Fruit fly (Drosophila melanogaster) whole organism, embryonic: ENCODE results near the gene CG34450.
A peak's percentile ranks its signal among the peaks of the same experiment; 100 is the strongest.

Experiments
- CG12104 ChIP-seq: fragments of 200-800 bp; sonication (Bioruptor generic); optimal IDR thresholded peaks from 3 replicates; lab custom pipeline; 2016; ENCODE audit warnings: missing biosample characterization, missing genetic modification characterization
- CG12155 ChIP-seq: fragments of 200-800 bp; sonication (Bioruptor generic); optimal IDR thresholded peaks from 3 replicates; lab custom pipeline; 2016; ENCODE audit warnings: missing biosample characterization, missing genetic modification characterization
- CG1602 ChIP-seq: fragments of 200-800 bp; sonication (Bioruptor generic); optimal IDR thresholded peaks from 3 replicates; lab custom pipeline; 2016; ENCODE audit warnings: missing biosample characterization, missing genetic modification characterization
- CG1603 ChIP-seq: fragments of 200-800 bp; sonication (Bioruptor generic); optimal IDR thresholded peaks from 2 replicates; lab custom pipeline; 2019; ENCODE audit warnings: missing biosample characterization, mild to moderate bottlenecking, missing genetic modification characterization, moderate library complexity
- CG17186 ChIP-seq: fragments of 200-800 bp; sonication (Bioruptor generic); optimal IDR thresholded peaks from 3 replicates; lab custom pipeline; 2017; ENCODE audit warnings: missing biosample characterization, missing genetic modification reagents, missing genetic modification characterization
- CG2712 ChIP-seq: fragments of 200-800 bp; optimal IDR thresholded peaks from 3 replicates; lab custom pipeline; 2019; ENCODE audit warnings: missing biosample characterization, mild to moderate bottlenecking, missing genetic modification characterization, moderate library complexity
- CG30431 ChIP-seq: fragments of 200-800 bp; sonication (Bioruptor generic); optimal IDR thresholded peaks from 2 replicates; lab custom pipeline; 2017; ENCODE audit warnings: missing biosample characterization, missing genetic modification characterization
- CG3065 ChIP-seq: fragments of 200-800 bp; sonication (Bioruptor generic); optimal IDR thresholded peaks from 2 replicates; lab custom pipeline; 2016; ENCODE audit warnings: missing biosample characterization, missing genetic modification characterization
- CG33557 ChIP-seq: fragments of 200-800 bp; sonication (Bioruptor generic); optimal IDR thresholded peaks from 2 replicates; lab custom pipeline; 2019; ENCODE audit warnings: missing biosample characterization, mild to moderate bottlenecking, missing genetic modification characterization, moderate library complexity
- CG5245 ChIP-seq: fragments of 200-800 bp; sonication (Bioruptor generic); optimal IDR thresholded peaks from 3 replicates; lab custom pipeline; 2016; ENCODE audit warnings: missing biosample characterization, missing genetic modification characterization
- CG6854 ChIP-seq: fragments of 200-800 bp; sonication (Bioruptor generic); optimal IDR thresholded peaks from 3 replicates; lab custom pipeline; 2017; ENCODE audit warnings: missing biosample characterization, mild to moderate bottlenecking, missing genetic modification characterization
- CG7963 ChIP-seq: fragments of 200-800 bp; sonication (Bioruptor generic); IDR thresholded peaks from 3 replicates; pipeline ENCODE4 v1.3.6; 2022; ENCODE audit warnings: missing biosample characterization, missing genetic modification characterization; ENCODE audit not compliant: partially characterized antibody
- CG8765 ChIP-seq: fragments of 200-800 bp; sonication (Bioruptor generic); IDR thresholded peaks from 2 replicates; pipeline ENCODE4 v1.3.6; 2022; ENCODE audit warnings: missing biosample characterization, missing genetic modification characterization
- D19A ChIP-seq: fragments of 200-800 bp; optimal IDR thresholded peaks from 3 replicates; lab custom pipeline; 2019; ENCODE audit warnings: missing biosample characterization, mild to moderate bottlenecking, missing genetic modification characterization, moderate library complexity
- Dp ChIP-seq: fragments of 200-800 bp; sonication (Bioruptor generic); optimal IDR thresholded peaks from 2 replicates; lab custom pipeline; 2018; ENCODE audit warnings: missing biosample characterization, mild to moderate bottlenecking, missing genetic modification characterization, moderate library complexity
- Drgx ChIP-seq: fragments of 200-800 bp; sonication (Bioruptor generic); IDR thresholded peaks from 2 replicates; pipeline ENCODE4 v1.3.6; 2022; ENCODE audit warnings: missing biosample characterization, missing genetic modification characterization
- Eip74EF ChIP-seq, 2 experiments: fragments of 200-800 bp in 1 of 2; fragments of >200 bp in 1 of 2; sonication (Bioruptor generic) in 1 of 2; optimal IDR thresholded peaks; 2 replicates each; lab custom pipeline; 2017 to 2019; ENCODE audit warnings: missing biosample characterization in 2 of 2, missing genetic modification characterization in 2 of 2, mild to moderate bottlenecking in 1 of 2, moderate library complexity in 1 of 2
- Ets65A ChIP-seq: fragments of 200-800 bp; sonication (Bioruptor generic); peaks from one replicate; lab custom pipeline; 2016; ENCODE audit warnings: missing biosample characterization, missing genetic modification characterization
- Ets97D ChIP-seq: fragments of 200-800 bp; sonication (Bioruptor generic); optimal IDR thresholded peaks from 3 replicates; lab custom pipeline; 2016; ENCODE audit warnings: missing biosample characterization, missing genetic modification characterization
- HmgD ChIP-seq: fragments of 200-800 bp; sonication (Bioruptor generic); optimal IDR thresholded peaks from 3 replicates; lab custom pipeline; 2016; ENCODE audit warnings: missing biosample characterization, missing genetic modification characterization
- Hr51 ChIP-seq, 2 experiments: fragments of 200-800 bp; sonication (Bioruptor generic); optimal IDR thresholded peaks; 2 replicates in 1 of 2; 3 replicates in 1 of 2; lab custom pipeline; 2016 to 2018; ENCODE audit warnings: missing biosample characterization in 2 of 2, missing genetic modification characterization in 2 of 2, mild to moderate bottlenecking in 1 of 2, moderate library complexity in 1 of 2
- Lhr ChIP-seq: fragments of 200-800 bp; sonication (Bioruptor generic); optimal IDR thresholded peaks from 3 replicates; lab custom pipeline; 2017; ENCODE audit warnings: mild to moderate bottlenecking, missing biosample characterization, missing genetic modification reagents, missing genetic modification characterization
- NK7.1 ChIP-seq: fragments of 200-800 bp; sonication (Bioruptor generic); optimal IDR thresholded peaks from 3 replicates; lab custom pipeline; 2016; ENCODE audit warnings: missing biosample characterization, missing genetic modification characterization
- Nf-YB ChIP-seq: fragments of 200-800 bp; sonication (Bioruptor generic); optimal IDR thresholded peaks from 3 replicates; lab custom pipeline; 2019; ENCODE audit warnings: missing biosample characterization, mild to moderate bottlenecking, missing genetic modification characterization, moderate library complexity
- Oli ChIP-seq: fragments of 200-800 bp; sonication (Bioruptor generic); optimal IDR thresholded peaks from 2 replicates; lab custom pipeline; 2018; ENCODE audit warnings: missing biosample characterization, mild to moderate bottlenecking, missing genetic modification characterization, moderate library complexity
- Side ChIP-seq: fragments of 200-800 bp; sonication (Bioruptor generic); optimal IDR thresholded peaks from 2 replicates; lab custom pipeline; 2016; ENCODE audit warnings: missing biosample characterization, missing genetic modification characterization
- Sry-β ChIP-seq: fragments of 200-800 bp; sonication (Bioruptor generic); optimal IDR thresholded peaks from 2 replicates; lab custom pipeline; 2018; ENCODE audit warnings: missing biosample characterization, mild to moderate bottlenecking, missing genetic modification characterization, moderate library complexity
- Sry-δ ChIP-seq: fragments of 200-800 bp; sonication (Bioruptor generic); optimal IDR thresholded peaks from 2 replicates; lab custom pipeline; 2016; ENCODE audit warnings: missing biosample characterization, missing genetic modification characterization
- TFAM ChIP-seq: fragments of 200-800 bp; sonication (Bioruptor generic); optimal IDR thresholded peaks from 2 replicates; lab custom pipeline; 2017; ENCODE audit warnings: missing biosample characterization, missing genetic modification characterization, inconsistent platforms
- Xrp1 ChIP-seq: fragments of 200-800 bp; sonication (Bioruptor generic); IDR thresholded peaks from 2 replicates; pipeline ENCODE4 v1.3.6; 2022; ENCODE audit warnings: missing biosample characterization, missing genetic modification characterization
- al ChIP-seq: fragments of 200-800 bp; sonication (Bioruptor generic); IDR thresholded peaks from 2 replicates; pipeline ENCODE4 v1.3.6; 2022; ENCODE audit warnings: missing biosample characterization, missing genetic modification characterization
- ash1 ChIP-seq: fragments of 200-800 bp; sonication (Bioruptor generic); optimal IDR thresholded peaks from 2 replicates; lab custom pipeline; 2018; ENCODE audit warnings: missing biosample characterization, mild to moderate bottlenecking, missing genetic modification characterization
- cato ChIP-seq: fragments of 200-800 bp; sonication (Bioruptor generic); optimal IDR thresholded peaks from 2 replicates; lab custom pipeline; 2016; ENCODE audit warnings: missing biosample characterization, missing genetic modification characterization, borderline replicate concordance
- dm ChIP-seq: fragments of 200-800 bp; sonication (Bioruptor generic); optimal IDR thresholded peaks from 3 replicates; lab custom pipeline; 2016; ENCODE audit warnings: missing biosample characterization, missing genetic modification characterization
- dmrt99B ChIP-seq: fragments of 200-800 bp; sonication (Bioruptor generic); optimal IDR thresholded peaks from 2 replicates; lab custom pipeline; 2018; ENCODE audit warnings: missing biosample characterization, mild to moderate bottlenecking, missing genetic modification characterization, moderate library complexity
- ewg ChIP-seq: fragments of 200-800 bp; sonication (Bioruptor generic); optimal IDR thresholded peaks from 3 replicates; lab custom pipeline; 2017; ENCODE audit warnings: mild to moderate bottlenecking, missing biosample characterization, missing genetic modification reagents, missing genetic modification characterization
- gem ChIP-seq: fragments of 200-800 bp; sonication (Bioruptor generic); optimal IDR thresholded peaks from 2 replicates; lab custom pipeline; 2019; ENCODE audit warnings: missing biosample characterization, mild to moderate bottlenecking, missing genetic modification characterization, moderate library complexity
- gt ChIP-seq: fragments of 200-800 bp; sonication (Bioruptor generic); IDR thresholded peaks from 2 replicates; pipeline ENCODE4 v1.3.6; 2022; ENCODE audit warnings: missing biosample characterization, missing genetic modification characterization
- hkb ChIP-seq, 2 experiments: fragments of 200-800 bp in 1 of 2; fragments of >200 bp in 1 of 2; sonication (Bioruptor generic) in 1 of 2; IDR thresholded peaks in 1 of 2; optimal IDR thresholded peaks in 1 of 2; 2 replicates each; pipeline versions ENCODE4 v1.3.6 to Lab custom; 2017 to 2022; ENCODE audit warnings: missing biosample characterization in 1 of 2, missing genetic modification characterization in 1 of 2
- mld ChIP-seq: fragments of 200-800 bp; sonication (Bioruptor generic); IDR thresholded peaks from 3 replicates; pipeline ENCODE4 v1.3.6; 2022; ENCODE audit warnings: missing biosample characterization, missing genetic modification characterization; ENCODE audit not compliant: partially characterized antibody
- odd ChIP-seq: fragments of 200-800 bp; sonication (Bioruptor generic); optimal IDR thresholded peaks from 2 replicates; lab custom pipeline; 2017; ENCODE audit warnings: missing biosample characterization, mild to moderate bottlenecking, missing genetic modification characterization
- otp ChIP-seq: fragments of 200-800 bp; sonication (Bioruptor generic); IDR thresholded peaks from 3 replicates; pipeline ENCODE4, ENCODE4 v1.3.6; 2022; ENCODE audit warnings: missing biosample characterization, missing genetic modification characterization
- schlank ChIP-seq: fragments of 200-800 bp; sonication (Bioruptor generic); optimal IDR thresholded peaks from 2 replicates; lab custom pipeline; 2018; ENCODE audit warnings: missing biosample characterization, mild to moderate bottlenecking, missing genetic modification characterization
- sob ChIP-seq: fragments of 200-800 bp; sonication (Bioruptor generic); IDR thresholded peaks from 2 replicates; pipeline ENCODE4 v1.3.6; 2022; ENCODE audit warnings: missing biosample characterization, missing genetic modification characterization
- stwl ChIP-seq: fragments of 200-800 bp; sonication (Bioruptor generic); optimal IDR thresholded peaks from 3 replicates; lab custom pipeline; 2018; ENCODE audit warnings: missing biosample characterization, mild to moderate bottlenecking, missing genetic modification characterization, moderate library complexity
- tll ChIP-seq, 2 experiments: fragments of 200-800 bp in 1 of 2; fragments of >200 bp in 1 of 2; sonication (Bioruptor generic) in 1 of 2; optimal IDR thresholded peaks; 2 replicates each; lab custom pipeline; 2017 to 2019; ENCODE audit warnings: missing biosample characterization in 2 of 2, missing genetic modification characterization in 2 of 2, mild to moderate bottlenecking in 1 of 2, moderate library complexity in 1 of 2
- tx ChIP-seq: fragments of 200-800 bp; sonication (Bioruptor generic); optimal IDR thresholded peaks from 2 replicates; lab custom pipeline; 2016; ENCODE audit warnings: missing biosample characterization, missing genetic modification characterization
- wdn ChIP-seq: fragments of 200-800 bp; sonication (Bioruptor generic); IDR thresholded peaks from 2 replicates; pipeline ENCODE4 v1.3.6; 2022; ENCODE audit warnings: missing biosample characterization, missing genetic modification characterization
- wek ChIP-seq: fragments of 200-800 bp; sonication (Bioruptor generic); optimal IDR thresholded peaks from 3 replicates; lab custom pipeline; 2018; ENCODE audit warnings: missing biosample characterization, mild to moderate bottlenecking, missing genetic modification characterization, moderate library complexity
- wor ChIP-seq: fragments of 200-800 bp; sonication (Bioruptor generic); IDR thresholded peaks from 2 replicates; pipeline ENCODE4 v1.3.6; 2022; ENCODE audit warnings: missing biosample characterization, missing genetic modification characterization

CG34450 gene

DNA sequence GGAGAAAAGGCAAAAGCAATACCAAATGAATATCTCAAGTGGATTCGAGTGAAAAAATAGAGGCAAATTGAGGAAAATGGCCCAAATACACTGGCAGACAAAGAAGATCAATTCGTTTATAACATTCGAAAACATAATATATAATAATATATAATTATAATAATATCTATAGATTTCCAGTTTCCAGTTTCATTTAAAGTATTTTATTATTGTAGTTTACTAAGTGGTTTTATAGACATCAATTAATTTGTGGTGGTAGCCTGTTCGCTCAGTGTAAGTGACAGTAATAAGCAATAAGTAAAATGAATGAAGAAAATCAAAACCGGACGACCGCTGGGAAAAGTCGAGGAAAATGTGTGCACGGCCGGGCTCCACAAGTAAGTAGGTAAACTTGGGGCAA is 20.0 kb upstream of the CG34450 start (continued):
- no peak for TF ChIP-seq stwl (tag; lab: Kevin White, UChicago)
- no peak for TF ChIP-seq HmgD (GFP tag; lab: Kevin White, UChicago)
- no peak for TF ChIP-seq Drgx (GFP tag; lab: Robert Waterston, UW)
- no peak for TF ChIP-seq CG1602 (GFP tag; lab: Kevin White, UChicago)
- no peak for TF ChIP-seq CG6854
- no peak for TF ChIP-seq CG5245 (GFP tag; lab: Kevin White, UChicago)
- TF ChIP-seq hkb (optimal IDR thresholded peaks at IDR 0.05; lab: Kevin White, UChicago), result no peak
- TF ChIP-seq hkb (GFP tag; IDR thresholded peaks at IDR 0.05; lab: Robert Waterston, UW), result no peak; the same call in 1 of the 2 replicates
- no peak for TF ChIP-seq Side (GFP tag; lab: Kevin White, UChicago)
- no peak for TF ChIP-seq CG17186 (GFP tag; lab: Kevin White, UChicago)
- no peak for TF ChIP-seq CG30431 (GFP tag; lab: Kevin White, UChicago)
- no peak for TF ChIP-seq CG1603 (tag; lab: Kevin White, UChicago)
- TF ChIP-seq gt (GFP tag; lab: Robert Waterston, UW), result no peak
- no peak for TF ChIP-seq odd (GFP tag; lab: Kevin White, UChicago)
- no peak for TF ChIP-seq schlank (tag; lab: Kevin White, UChicago)
- TF ChIP-seq CG8765, result no peak
- no peak for TF ChIP-seq sob (GFP tag; lab: Robert Waterston, UW)
- no peak for TF ChIP-seq dm
- TF ChIP-seq Xrp1, result peak; percentile 22; the same call in 1 of the 2 replicates
- no peak for TF ChIP-seq CG33557
- no peak for TF ChIP-seq CG12104 (GFP tag; lab: Kevin White, UChicago)
- no peak for TF ChIP-seq Sry-β (GFP tag; lab: Kevin White, UChicago)
- TF ChIP-seq Hr51 (GFP tag; optimal IDR thresholded peaks at IDR 0.05; lab: Kevin White, UChicago), result peak in 1 of 2 experiments; percentile 68
- no peak for TF ChIP-seq Lhr (GFP tag; lab: Kevin White, UChicago)
- TF ChIP-seq dmrt99B (tag; lab: Kevin White, UChicago), result peak; percentile 68
- TF ChIP-seq al (GFP tag; lab: Robert Waterston, UW), result peak; percentile 32; the same call in 1 of the 2 replicates
- peak; percentile 35 for TF ChIP-seq Ets65A (GFP tag; lab: Kevin White, UChicago)
- no peak for TF ChIP-seq Ets97D (GFP tag; lab: Kevin White, UChicago)
- no peak for TF ChIP-seq tx (GFP tag; lab: Kevin White, UChicago)
- TF ChIP-seq tll (GFP tag; optimal IDR thresholded peaks at IDR 0.05; lab: Kevin White, UChicago), result no peak
- peak; percentile 42 for TF ChIP-seq Oli (tag; lab: Kevin White, UChicago)
- no peak for TF ChIP-seq ewg (GFP tag; lab: Kevin White, UChicago)
- no peak for TF ChIP-seq ash1 (GFP tag; lab: Kevin White, UChicago)
- TF ChIP-seq CG7963 (GFP tag; lab: Robert Waterston, UW), result no peak
- TF ChIP-seq Eip74EF (GFP tag; optimal IDR thresholded peaks at IDR 0.05; lab: Kevin White, UChicago), result peak in 1 of 2 experiments; percentile 10
- peak; percentile 79 for TF ChIP-seq gem
- TF ChIP-seq Dp (GFP tag; lab: Kevin White, UChicago), result no peak
- TF ChIP-seq otp (GFP tag; lab: Robert Waterston, UW), result no peak
- TF ChIP-seq Nf-YB (GFP tag; lab: Kevin White, UChicago), result peak; percentile 16
- TF ChIP-seq wdn (GFP tag; lab: Robert Waterston, UW), result no peak
- TF ChIP-seq Sry-δ (GFP tag; lab: Kevin White, UChicago), result no peak
- TF ChIP-seq wor (GFP tag; lab: Robert Waterston, UW), result no peak
- no peak for TF ChIP-seq mld
- TF ChIP-seq NK7.1 (GFP tag; lab: Kevin White, UChicago), result no peak
- TF ChIP-seq TFAM, result no peak
- no peak for TF ChIP-seq CG12155 (GFP tag; lab: Kevin White, UChicago)
- TF ChIP-seq CG3065 (GFP tag; lab: Kevin White, UChicago), result no peak
- no peak for TF ChIP-seq wek (GFP tag; lab: Kevin White, UChicago)
- TF ChIP-seq D19A (tag; lab: Kevin White, UChicago), result peak; percentile 40
- no peak for TF ChIP-seq cato
- peak; percentile 71 for TF ChIP-seq CG2712 (tag; lab: Kevin White, UChicago)
